Worm (Caenorhabditis elegans): ENCODE measurements around the gene hrpl-1.

The hrpl-1 gene

DNA sequence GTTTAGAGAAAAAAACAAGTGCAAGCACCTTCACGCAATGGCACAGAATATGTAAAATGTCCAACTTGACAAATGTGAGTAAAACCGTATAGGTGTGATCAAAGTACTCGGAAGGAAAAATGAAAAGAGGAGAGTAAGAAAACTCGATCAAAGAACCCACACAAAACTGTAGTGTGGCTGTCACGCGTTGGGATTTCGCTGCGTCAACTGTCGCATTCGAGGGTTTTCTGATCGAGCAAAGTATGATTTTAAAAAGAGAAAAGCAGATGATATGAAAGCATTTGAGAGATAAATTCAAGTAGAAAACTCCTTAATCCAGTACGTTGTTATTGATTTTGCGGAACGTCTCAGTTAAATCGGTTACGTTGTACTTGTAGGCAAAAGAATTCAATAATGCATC, 6.7 kb upstream of the hrpl-1 start (continued):
- TF ChIP-seq F10B5.3 (tag; optimal IDR thresholded peaks at IDR 0.05) = no peak
- TF ChIP-seq hmg-1.1 (GFP tag; IDR thresholded peaks at IDR 0.05) = peak; percentile 9; the same call in 1 of the 2 replicates
- no peak for TF ChIP-seq R02D3.7 (tag; optimal IDR thresholded peaks at IDR 0.05)
- TF ChIP-seq lin-15B (tag; optimal IDR thresholded peaks at IDR 0.05) = no peak
- TF ChIP-seq ceh-82 (tag; optimal IDR thresholded peaks at IDR 0.05) = no peak
- TF ChIP-seq spr-1 (tag; optimal IDR thresholded peaks at IDR 0.05) = no peak
- peak; percentile 84 for TF ChIP-seq dve-1 (tag; optimal IDR thresholded peaks at IDR 0.05; ENCODE audit: insufficient read depth)
- no peak for TF ChIP-seq ces-1 (GFP tag; optimal IDR thresholded peaks at IDR 0.05)
- no peak for TF ChIP-seq aha-1 (tag)
- no peak for TF ChIP-seq unc-39 (tag; optimal IDR thresholded peaks at IDR 0.05)
- 0 out of 2 replicates have a peak, but pooled peaks have one; percentile 39 for TF ChIP-seq php-3 (GFP tag; IDR thresholded peaks at IDR 0.05)
- TF ChIP-seq Y48G9A.11 (GFP tag; IDR thresholded peaks at IDR 0.05) = no peak
- TF ChIP-seq nhr-77 (tag; optimal IDR thresholded peaks at IDR 0.05) = peak; percentile 78
- peak; percentile 87 for TF ChIP-seq mdt-29 (GFP tag; IDR thresholded peaks at IDR 0.05)
- no peak for TF ChIP-seq mxl-2 (GFP tag; conservative IDR thresholded peaks at IDR 0.05)
- TF ChIP-seq nhr-42 (GFP tag; IDR thresholded peaks at IDR 0.05) = no peak
- TF ChIP-seq ceh-44 (GFP tag; IDR thresholded peaks at IDR 0.05) = no peak
- no peak for TF ChIP-seq nhr-111 (GFP tag; optimal IDR thresholded peaks at IDR 0.05)
- TF ChIP-seq ceh-32 (tag; optimal IDR thresholded peaks at IDR 0.05; ENCODE audit: poor library complexity) = no peak
- peak; percentile 90 for TF ChIP-seq hlh-30 (tag; optimal IDR thresholded peaks at IDR 0.05; ENCODE audit: insufficient read depth)
- TF ChIP-seq dmd-8 (GFP tag; IDR thresholded peaks at IDR 0.05) = no peak
- TF ChIP-seq D1046.2 (GFP tag; IDR thresholded peaks at IDR 0.05) = no peak
- no peak for TF ChIP-seq dmd-9 (GFP tag; IDR thresholded peaks at IDR 0.05)
- 0 out of 2 replicates have a peak, but pooled peaks have one; percentile 41 for TF ChIP-seq zfp-3 (GFP tag; conservative IDR thresholded peaks at IDR 0.05)
- TF ChIP-seq unc-130 (GFP tag; optimal IDR thresholded peaks at IDR 0.05) = no peak
- TF ChIP-seq egl-27 (tag; optimal IDR thresholded peaks at IDR 0.05) = no peak
- no peak for TF ChIP-seq set-16 (GFP tag; IDR thresholded peaks at IDR 0.05)
- no peak for TF ChIP-seq Y75B8A.6 (GFP tag; IDR thresholded peaks at IDR 0.05)
- TF ChIP-seq daf-12 (tag; optimal IDR thresholded peaks at IDR 0.05) = no peak
- TF ChIP-seq mdl-1 (tag; optimal IDR thresholded peaks at IDR 0.05) = peak in 1 of 2 experiments; percentile 63
- TF ChIP-seq Y5F2A.4 (GFP tag; optimal IDR thresholded peaks at IDR 0.05) = no peak
- TF ChIP-seq nhr-102 (tag; optimal IDR thresholded peaks at IDR 0.05) = no peak
- TF ChIP-seq aly-2 (tag; optimal IDR thresholded peaks at IDR 0.05) = no peak
- TF ChIP-seq skn-1 (tag; optimal IDR thresholded peaks at IDR 0.05) = no peak
- no peak for TF ChIP-seq tag-97 (GFP tag; IDR thresholded peaks at IDR 0.05)
- no peak for TF ChIP-seq zag-1 (tag; optimal IDR thresholded peaks at IDR 0.05)
- no peak for TF ChIP-seq ztf-11 (tag; optimal IDR thresholded peaks at IDR 0.05)
- no peak for TF ChIP-seq daf-19 (GFP tag; conservative IDR thresholded peaks at IDR 0.05)
- no peak for TF ChIP-seq rbr-2 (tag; optimal IDR thresholded peaks at IDR 0.05)
- TF ChIP-seq lsy-2 (tag; optimal IDR thresholded peaks at IDR 0.05) = peak; percentile 53 to 54
- TF ChIP-seq hlh-11 (tag; optimal IDR thresholded peaks at IDR 0.05) = peak; percentile 91
- peak; percentile 59 for TF ChIP-seq dmd-6 (GFP tag; IDR thresholded peaks at IDR 0.05)
- TF ChIP-seq zfp-2 (tag; optimal IDR thresholded peaks at IDR 0.05) = no peak
- TF ChIP-seq pqm-1 (tag; optimal IDR thresholded peaks at IDR 0.05) = no peak
- no peak for TF ChIP-seq fos-1 (tag; optimal IDR thresholded peaks at IDR 0.05)
- no peak for TF ChIP-seq daf-8 (GFP tag; IDR thresholded peaks at IDR 0.05)
- peak; percentile 7; the same call in 1 of the 2 replicates for TF ChIP-seq pha-4 (GFP tag; IDR thresholded peaks at IDR 0.05)
- no peak for TF ChIP-seq pha-4 (tag; optimal IDR thresholded peaks at IDR 0.05)
